Fruit fly (Drosophila melanogaster) whole organism, wandering third instar larva: ENCODE data around the gene out.

Experiments
- Abd-B ChIP-seq: fragments of >200 bp; optimal IDR thresholded peaks from 2 replicates; lab custom pipeline; 2017; ENCODE audit warnings: missing biosample characterization, missing genetic modification characterization
- CG32264 ChIP-seq: fragments of 200-800 bp; sonication (Bioruptor generic); optimal IDR thresholded peaks from 2 replicates; lab custom pipeline; 2016; ENCODE audit warnings: missing biosample characterization, missing genetic modification characterization
- CG9705 ChIP-seq: fragments of 200-800 bp; sonication (Bioruptor generic); optimal IDR thresholded peaks from 2 replicates; lab custom pipeline; 2018; ENCODE audit warnings: missing biosample characterization, mild to moderate bottlenecking, missing genetic modification characterization
- CrebA ChIP-seq: fragments of 200-800 bp; sonication (Bioruptor generic); optimal IDR thresholded peaks from 2 replicates; lab custom pipeline; 2016; ENCODE audit warnings: missing biosample characterization, mild to moderate bottlenecking, missing genetic modification characterization, borderline replicate concordance
- Dfd ChIP-seq: fragments of >200 bp; optimal IDR thresholded peaks from 2 replicates; lab custom pipeline; 2017; ENCODE audit warnings: missing biosample characterization, missing genetic modification characterization
- Dif ChIP-seq: fragments of 200-275, 200-300 bp; sonication (Bioruptor generic); optimal IDR thresholded peaks from 2 replicates; lab custom pipeline; 2018; ENCODE audit warnings: missing biosample characterization, missing genetic modification characterization; ENCODE audit not compliant: partially characterized antibody
- GATAd ChIP-seq: sonication (Bioruptor generic); optimal IDR thresholded peaks from 2 replicates; lab custom pipeline; 2016; ENCODE audit warnings: missing biosample characterization, missing genetic modification characterization
- HLH106 ChIP-seq: fragments of 200-800 bp; optimal IDR thresholded peaks from 3 replicates; lab custom pipeline; 2019; ENCODE audit warnings: missing biosample characterization, mild to moderate bottlenecking, missing genetic modification characterization, moderate library complexity
- Hnf4 ChIP-seq: fragments of 200-800 bp; sonication (Bioruptor generic); optimal IDR thresholded peaks from 2 replicates; lab custom pipeline; 2016; ENCODE audit warnings: missing biosample characterization, mild to moderate bottlenecking, missing genetic modification characterization
- Hr78 ChIP-seq: fragments of >200 bp; optimal IDR thresholded peaks from 2 replicates; lab custom pipeline; 2017; ENCODE audit warnings: missing biosample characterization, missing genetic modification characterization
- Hr83 ChIP-seq: fragments of 200-300 bp; sonication (Bioruptor generic); optimal IDR thresholded peaks from 2 replicates; lab custom pipeline; 2016; ENCODE audit warnings: missing biosample characterization, mild to moderate bottlenecking, missing genetic modification characterization, moderate library complexity; ENCODE audit not compliant: poor library complexity, severe bottlenecking
- Jra ChIP-seq: sonication (Bioruptor generic); optimal IDR thresholded peaks from 2 replicates; lab custom pipeline; 2016; ENCODE audit warnings: missing biosample characterization, missing genetic modification characterization
- Mio ChIP-seq: sonication (Bioruptor generic); optimal IDR thresholded peaks from 2 replicates; lab custom pipeline; 2016; ENCODE audit warnings: missing biosample characterization, missing genetic modification characterization
- Myc ChIP-seq: fragments of >200 bp; optimal IDR thresholded peaks from 2 replicates; lab custom pipeline; 2017
- N ChIP-seq: fragments of >200 bp; optimal IDR thresholded peaks from 2 replicates; lab custom pipeline; 2018; ENCODE audit warnings: missing biosample characterization, missing external identifiers, missing genetic modification characterization
- OdsH ChIP-seq: fragments of 200-800 bp; sonication (Bioruptor generic); optimal IDR thresholded peaks from 2 replicates; lab custom pipeline; 2016; ENCODE audit warnings: missing biosample characterization, mild to moderate bottlenecking, missing genetic modification characterization
- Rel ChIP-seq, 2 experiments: fragments of 200-800 bp; sonication (Bioruptor generic) in 1 of 2; optimal IDR thresholded peaks; 2 replicates in 1 of 2; 3 replicates in 1 of 2; lab custom pipeline; 2016 to 2019; ENCODE audit warnings: mild to moderate bottlenecking in 2 of 2, missing biosample characterization in 2 of 2, missing genetic modification characterization in 2 of 2, moderate library complexity in 1 of 2
- Sp1 ChIP-seq: fragments of 200-800 bp; sonication (Bioruptor generic); optimal IDR thresholded peaks from 3 replicates; lab custom pipeline; 2019; ENCODE audit warnings: missing biosample characterization, mild to moderate bottlenecking, missing genetic modification characterization, moderate library complexity
- Vsx2 ChIP-seq: fragments of 200-300, 225-300 bp; sonication (Bioruptor generic); optimal IDR thresholded peaks from 2 replicates; lab custom pipeline; 2018; ENCODE audit warnings: missing biosample characterization, missing genetic modification characterization; ENCODE audit not compliant: partially characterized antibody
- br ChIP-seq: fragments of 200-800 bp; sonication (Bioruptor generic); optimal IDR thresholded peaks from 2 replicates; lab custom pipeline; 2016; ENCODE audit warnings: missing biosample characterization, missing genetic modification characterization
- brk ChIP-seq: fragments of 200-800 bp; sonication (Bioruptor generic); optimal IDR thresholded peaks from 2 replicates; lab custom pipeline; 2016; ENCODE audit warnings: missing biosample characterization, mild to moderate bottlenecking, missing genetic modification characterization
- dl ChIP-seq, 2 experiments: fragments of 175-275, 200-275 bp in 1 of 2; fragments of 200-275 bp in 1 of 2; sonication (Bioruptor generic); optimal IDR thresholded peaks; lab custom pipeline; 2018; ENCODE audit warnings: mild to moderate bottlenecking in 2 of 2, missing biosample characterization in 2 of 2, missing genetic modification characterization in 2 of 2, moderate library complexity in 2 of 2; ENCODE audit not compliant: partially characterized antibody in 2 of 2, insufficient read depth in 1 of 2
- dmrt93B ChIP-seq: fragments of 200-800 bp; sonication (Bioruptor generic); optimal IDR thresholded peaks from 2 replicates; lab custom pipeline; 2018; ENCODE audit warnings: missing biosample characterization, mild to moderate bottlenecking, missing genetic modification characterization
- dsf ChIP-seq: sonication (Bioruptor generic); optimal IDR thresholded peaks from 2 replicates; lab custom pipeline; 2016; ENCODE audit warnings: missing biosample characterization, missing genetic modification characterization, borderline replicate concordance
- ey ChIP-seq: fragments of 200-800 bp; sonication (Bioruptor generic); optimal IDR thresholded peaks from 2 replicates; lab custom pipeline; 2016; ENCODE audit warnings: missing biosample characterization, missing genetic modification characterization
- foxo ChIP-seq, 2 experiments: fragments of 200-800 bp; sonication (Bioruptor generic); optimal IDR thresholded peaks; 2 replicates in 1 of 2; 3 replicates in 1 of 2; lab custom pipeline; 2016 to 2017; ENCODE audit warnings: missing biosample characterization in 2 of 2, missing genetic modification characterization in 2 of 2
- fru ChIP-seq: fragments of 200-800 bp; sonication (Bioruptor generic); optimal IDR thresholded peaks from 3 replicates; lab custom pipeline; 2016; ENCODE audit warnings: missing biosample characterization, mild to moderate bottlenecking, missing genetic modification characterization
- h ChIP-seq: fragments of 200-800 bp; sonication (Bioruptor generic); optimal IDR thresholded peaks from 3 replicates; lab custom pipeline; 2016; ENCODE audit warnings: missing biosample characterization, mild to moderate bottlenecking, missing genetic modification characterization
- jim ChIP-seq: fragments of 175-275, 200-325 bp; sonication (Bioruptor generic); optimal IDR thresholded peaks from 2 replicates; lab custom pipeline; 2016; ENCODE audit warnings: missing biosample characterization, mild to moderate bottlenecking, missing genetic modification characterization
- lola ChIP-seq: fragments of >200 bp; optimal IDR thresholded peaks from 2 replicates; lab custom pipeline; 2017; ENCODE audit warnings: missing biosample characterization, missing genetic modification characterization
- pan ChIP-seq: fragments of >200 bp; optimal IDR thresholded peaks from 2 replicates; lab custom pipeline; 2017
- psq ChIP-seq: fragments of 200-800 bp; sonication (Bioruptor generic); optimal IDR thresholded peaks from 3 replicates; lab custom pipeline; 2017; ENCODE audit warnings: missing biosample characterization, mild to moderate bottlenecking, missing genetic modification characterization, moderate library complexity
- rgr ChIP-seq: fragments of 200-800 bp; sonication (Bioruptor generic); optimal IDR thresholded peaks from 3 replicates; lab custom pipeline; 2016; ENCODE audit warnings: missing biosample characterization, mild to moderate bottlenecking, missing genetic modification characterization
- sage ChIP-seq: fragments of 200-800 bp; sonication (Bioruptor generic); optimal IDR thresholded peaks from 2 replicates; lab custom pipeline; 2016; ENCODE audit warnings: missing biosample characterization, mild to moderate bottlenecking, missing genetic modification characterization
- sv ChIP-seq: fragments of 200-800 bp; sonication (Bioruptor generic); optimal IDR thresholded peaks from 3 replicates; lab custom pipeline; 2016; ENCODE audit warnings: missing biosample characterization, missing genetic modification characterization
- tai ChIP-seq: sonication (Bioruptor generic); optimal IDR thresholded peaks from 2 replicates; lab custom pipeline; 2016; ENCODE audit warnings: missing biosample characterization, missing genetic modification characterization
- usp ChIP-seq: fragments of >200 bp; optimal IDR thresholded peaks from 2 replicates; lab custom pipeline; 2017; ENCODE audit warnings: missing biosample characterization, missing genetic modification characterization
- woc ChIP-seq: sonication (Bioruptor generic); optimal IDR thresholded peaks from 2 replicates; lab custom pipeline; 2016; ENCODE audit warnings: missing biosample characterization, mild to moderate bottlenecking, missing genetic modification characterization

The out gene

dm6 chrX:19369865-19370264, 48.0 kb upstream of the out start:
- TF ChIP-seq CrebA (GFP tag; lab: Kevin White, UChicago) (no peak), jim (no peak), psq (GFP tag; lab: Kevin White, UChicago) (no peak)

- TF ChIP-seq dmrt93B (GFP tag; lab: Kevin White, UChicago) = no peak
- TF ChIP-seq HLH106 (tag; lab: Kevin White, UChicago) = no peak
- no peak for TF ChIP-seq h (GFP tag; lab: Kevin White, UChicago)
- TF ChIP-seq N = no peak
- no peak for TF ChIP-seq Rel (GFP tag; optimal IDR thresholded peaks at IDR 0.05; lab: Kevin White, UChicago)
- TF ChIP-seq Rel (tag; optimal IDR thresholded peaks at IDR 0.05; lab: Kevin White, UChicago) = no peak
- no peak for TF ChIP-seq GATAd (GFP tag; lab: Kevin White, UChicago)
- no peak for TF ChIP-seq CG32264
- no peak for TF ChIP-seq Vsx2 (GFP tag; lab: Kevin White, UChicago)
- TF ChIP-seq CG9705 (GFP tag; lab: Kevin White, UChicago) = no peak
- no peak for TF ChIP-seq Mio (GFP tag; lab: Kevin White, UChicago)
- TF ChIP-seq sage = no peak
- TF ChIP-seq usp (GFP tag; lab: Kevin White, UChicago) = no peak
- no peak for TF ChIP-seq dsf (GFP tag; lab: Kevin White, UChicago)
- no peak for TF ChIP-seq ey (GFP tag; lab: Kevin White, UChicago)
- no peak for TF ChIP-seq Dfd (GFP tag; lab: Kevin White, UChicago)
- no peak for TF ChIP-seq Jra (GFP tag; lab: Kevin White, UChicago)
- no peak for TF ChIP-seq Myc (lab: Kevin White, UChicago)
- no peak for TF ChIP-seq Hnf4 (GFP tag; lab: Kevin White, UChicago)
Observed at dm6 chrX:19364034-19364433, 42.1 kb upstream of the out start.

- TF ChIP-seq Vsx2 (GFP tag; lab: Kevin White, UChicago) (no peak), OdsH (GFP tag; lab: Kevin White, UChicago) (peak; percentile 77), tai (no peak), Dfd (GFP tag; lab: Kevin White, UChicago) (no peak), Abd-B (GFP tag; lab: Kevin White, UChicago) (no peak), CG9705 (GFP tag; lab: Kevin White, UChicago) (no peak), brk (GFP tag; lab: Kevin White, UChicago) (peak; percentile 52), psq (GFP tag; lab: Kevin White, UChicago) (peak; percentile 68), Jra (GFP tag; lab: Kevin White, UChicago) (no peak), sv (GFP tag; lab: Kevin White, UChicago) (no peak), HLH106 (tag; lab: Kevin White, UChicago) (peak; percentile 71), woc (GFP tag; lab: Kevin White, UChicago) (peak; percentile 64), pan (no peak), Myc (lab: Kevin White, UChicago) (no peak), lola (GFP tag; lab: Kevin White, UChicago) (no peak), foxo (GFP tag; optimal IDR thresholded peaks at IDR 0.05; lab: Kevin White, UChicago) (peak in 1 of 2 experiments; percentile 10), sage (peak; percentile 3), Dif (GFP tag; lab: Kevin White, UChicago) (no peak), Hnf4 (GFP tag; lab: Kevin White, UChicago) (peak; percentile 55), Hr78 (no peak), GATAd (GFP tag; lab: Kevin White, UChicago) (no peak), jim (no peak), usp (GFP tag; lab: Kevin White, UChicago) (no peak), Hr83 (GFP tag; lab: Kevin White, UChicago) (no peak), dmrt93B (GFP tag; lab: Kevin White, UChicago) (peak; percentile 57), dl (GFP tag; optimal IDR thresholded peaks at IDR 0.05; lab: Kevin White, UChicago; ENCODE audit: insufficient read depth in 1 of 2, partially characterized antibody in 2 of 2) (no peak), Rel (GFP tag; optimal IDR thresholded peaks at IDR 0.05; lab: Kevin White, UChicago) (peak; percentile 25), Rel (tag; optimal IDR thresholded peaks at IDR 0.05; lab: Kevin White, UChicago) (no peak), Mio (GFP tag; lab: Kevin White, UChicago) (no peak), fru (GFP tag; lab: Kevin White, UChicago) (no peak), dsf (GFP tag; lab: Kevin White, UChicago) (no peak), ey (GFP tag; lab: Kevin White, UChicago) (peak; percentile 85), br (peak; percentile 80), N (no peak), CrebA (GFP tag; lab: Kevin White, UChicago) (no peak), h (GFP tag; lab: Kevin White, UChicago) (peak; percentile 85), Sp1 (GFP tag; lab: Kevin White, UChicago) (peak; percentile 74), rgr (GFP tag; lab: Kevin White, UChicago) (peak; percentile 85), CG32264 (peak; percentile 48)
Observed at dm6 chrX:19361406-19361859, 39.5 kb upstream of the out start.
